Worm (Caenorhabditis elegans): ENCODE measurements around the gene npax-3.

ce11 chrIV:10799354-10799753 lies 28.6 kb downstream of the npax-3 start, which contains the start of gene zipt-2.1:
- TF ChIP-seq dao-5 (tag; optimal IDR thresholded peaks at IDR 0.05): no peak
- no peak for TF ChIP-seq W03F9.2 (tag; optimal IDR thresholded peaks at IDR 0.05)

Measured in whole organism, L4/young adult.